Fruit fly (Drosophila melanogaster) S2 (cell line): ENCODE measurements around the gene CG17597.

Experiments used
- CG8478 ChIP-seq: fragments of >200 bp; optimal IDR thresholded peaks from 2 replicates; lab custom pipeline; 2018
- CTCF ChIP-seq, 2 experiments: fragments of >200 bp; optimal IDR thresholded peaks; 2 replicates each; lab custom pipeline; 2018

DNA sequence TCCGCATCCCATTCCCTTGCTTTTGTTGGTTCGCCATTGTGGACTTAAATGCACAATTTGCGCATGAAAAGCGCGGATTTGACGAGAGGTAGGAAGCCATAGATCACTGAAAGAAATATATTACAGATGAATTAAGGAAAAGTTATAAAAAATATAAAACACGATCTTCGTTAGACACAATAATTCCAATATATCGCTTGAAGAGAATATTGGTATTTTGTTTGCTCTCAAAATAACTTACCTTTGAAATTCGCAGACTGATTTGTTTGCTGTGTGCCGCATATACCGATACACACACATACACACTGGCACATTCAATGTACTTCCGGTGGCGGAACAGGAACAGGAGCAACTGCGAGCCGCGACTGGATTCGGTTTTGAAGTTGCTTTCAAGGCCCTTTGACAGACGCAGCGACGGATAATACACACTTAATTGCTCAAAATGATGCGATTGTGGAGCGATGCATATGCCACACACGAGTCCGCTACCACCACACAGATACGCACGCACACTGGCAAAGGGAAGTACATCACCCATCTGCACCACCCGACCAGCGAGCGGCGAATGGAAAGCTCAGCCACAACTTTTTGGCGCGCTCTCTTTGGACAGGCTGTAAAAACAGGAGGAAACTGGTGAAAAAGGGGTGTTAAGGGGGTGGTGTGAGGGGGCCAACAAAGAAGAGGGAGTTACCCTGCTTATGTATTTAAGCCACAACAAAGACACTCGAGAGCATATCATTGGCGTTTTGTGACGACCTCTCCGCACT is 25.1 kb downstream of the CG17597 start:
- TF ChIP-seq CG8478 (lab: Kevin White, UChicago), result no peak
- no peak for TF ChIP-seq CTCF (optimal IDR thresholded peaks at IDR 0.05; lab: Kevin White, UChicago)
